Worm (Caenorhabditis elegans): ENCODE results near the gene cyp-31A5.

- TF ChIP-seq him-1 (tag; optimal IDR thresholded peaks at IDR 0.05) (no peak), dao-5 (tag; optimal IDR thresholded peaks at IDR 0.05) (no peak), W03F9.2 (tag; optimal IDR thresholded peaks at IDR 0.05) (no peak)
Observed at ce11 chrIV:13422200-13422599, 21.1 kb downstream of the cyp-31A5 start, which contains the start of gene nol-9.

Measured in whole organism, L4/young adult.